Worm (Caenorhabditis elegans): ENCODE measurements around the gene nhr-14.

DNA sequence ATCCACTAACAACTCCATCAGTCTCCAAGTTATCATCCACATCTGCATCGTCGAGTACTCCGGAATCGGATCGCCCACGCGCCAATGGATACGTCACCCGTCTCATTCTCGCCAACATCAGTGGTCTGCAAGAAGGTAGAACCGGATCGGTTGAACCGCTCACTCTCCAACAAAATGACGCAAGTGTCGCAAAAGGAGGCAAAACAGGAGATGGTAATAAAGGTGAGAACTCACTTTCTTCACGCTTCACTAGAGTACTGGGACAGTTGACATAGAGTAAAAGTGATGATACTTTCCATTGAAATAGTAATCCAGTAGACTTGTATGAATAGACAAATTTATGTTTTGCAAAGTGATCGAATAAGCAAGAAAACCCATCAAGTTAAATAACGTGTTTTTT lies 33.1 kb upstream of the nhr-14 start:
- TF ChIP-seq fos-1 (tag; optimal IDR thresholded peaks at IDR 0.05) (no peak), elt-1 (tag; optimal IDR thresholded peaks at IDR 0.05) (no peak), ama-1 (optimal IDR thresholded peaks at IDR 0.05) (no peak), nhr-25 (tag; optimal IDR thresholded peaks at IDR 0.05) (no peak), elt-3 (tag; optimal IDR thresholded peaks at IDR 0.05) (no peak), alr-1 (tag; optimal IDR thresholded peaks at IDR 0.05) (no peak), egl-27 (tag; optimal IDR thresholded peaks at IDR 0.05) (no peak), ztf-11 (tag; optimal IDR thresholded peaks at IDR 0.05) (no peak), snpc-4 (tag; optimal IDR thresholded peaks at IDR 0.05) (no peak), unc-62 (GFP tag; optimal IDR thresholded peaks at IDR 0.05) (no peak), dmd-4 (tag; optimal IDR thresholded peaks at IDR 0.05) (no peak), aly-2 (tag; optimal IDR thresholded peaks at IDR 0.05) (no peak), nhr-21 (tag; optimal IDR thresholded peaks at IDR 0.05) (peak; percentile 9), nhr-77 (tag; optimal IDR thresholded peaks at IDR 0.05) (no peak)
